Fruit fly (Drosophila melanogaster) S2 (cell line): ENCODE measurements around the gene RpS21.

Experiments used
- CG8478 ChIP-seq: fragments of >200 bp; optimal IDR thresholded peaks from 2 replicates; lab custom pipeline; 2018
- CTCF ChIP-seq, 2 experiments: fragments of >200 bp; optimal IDR thresholded peaks; 2 replicates each; lab custom pipeline; 2018

DNA sequence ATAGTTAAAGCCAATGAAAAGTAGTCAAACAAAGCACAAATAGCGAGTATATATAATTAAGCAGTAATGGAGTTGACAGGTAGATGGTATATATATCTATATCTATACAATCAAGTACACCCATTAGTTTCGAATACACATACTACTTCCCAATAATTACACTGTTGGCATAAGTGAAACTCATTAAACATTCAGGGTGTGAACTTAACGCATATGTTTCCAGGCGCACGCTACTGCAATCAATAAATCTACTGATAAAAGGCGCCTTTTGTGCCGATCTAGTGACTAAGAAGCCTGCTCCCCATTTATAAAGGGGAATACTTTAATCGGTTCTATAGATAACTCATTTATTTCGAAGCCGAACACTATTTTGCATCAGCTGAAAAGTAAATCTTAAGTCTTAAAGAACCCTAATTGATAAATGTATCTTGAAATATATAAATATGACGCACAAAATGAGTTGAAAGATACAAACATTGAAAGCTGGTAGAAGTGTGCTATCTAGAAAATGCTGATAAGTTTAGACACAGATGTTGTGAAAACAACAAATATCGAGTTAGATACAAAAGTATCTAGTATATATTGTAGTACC is 27.9 kb downstream of the RpS21 start:
- TF ChIP-seq CG8478 (lab: Kevin White, UChicago) = no peak
- TF ChIP-seq CTCF (optimal IDR thresholded peaks at IDR 0.05; lab: Kevin White, UChicago) = no peak
